Fruit fly (Drosophila melanogaster) whole organism, embryonic: ENCODE data around the gene Rnb.

Experiments
- BEAF-32 ChIP-seq: fragments of 200-800 bp; sonication (Bioruptor generic); optimal IDR thresholded peaks from 3 replicates; lab custom pipeline; 2017; ENCODE audit warnings: missing biosample characterization, missing genetic modification characterization, mild to moderate bottlenecking, moderate library complexity, missing genetic modification reagents
- CG10267 ChIP-seq: fragments of 200-800 bp; sonication (Bioruptor generic); optimal IDR thresholded peaks from 2 replicates; lab custom pipeline; 2018; ENCODE audit warnings: missing biosample characterization, mild to moderate bottlenecking, missing genetic modification characterization, moderate library complexity
- CG10959 ChIP-seq: fragments of 200-800 bp; sonication (Bioruptor generic); IDR thresholded peaks from 2 replicates; pipeline ENCODE4 v1.3.6; 2022; ENCODE audit warnings: missing biosample characterization, missing genetic modification characterization
- CG11723 ChIP-seq: fragments of 200-800 bp; sonication (Bioruptor generic); optimal IDR thresholded peaks from 2 replicates; lab custom pipeline; 2017; ENCODE audit warnings: missing biosample characterization, mild to moderate bottlenecking, missing genetic modification characterization
- CG1233 ChIP-seq: fragments of 200-800 bp; sonication (Bioruptor generic); optimal IDR thresholded peaks from 4 replicates; lab custom pipeline; 2018; ENCODE audit warnings: missing biosample characterization, mild to moderate bottlenecking, missing genetic modification characterization
- CG14014 ChIP-seq: fragments of 200-800 bp; sonication (Bioruptor generic); IDR thresholded peaks from 2 replicates; pipeline ENCODE4 v1.3.6; 2022; ENCODE audit warnings: missing biosample characterization, missing genetic modification characterization
- CG14667 ChIP-seq: fragments of 200-800 bp; sonication (Bioruptor generic); IDR thresholded peaks from 2 replicates; pipeline ENCODE4 v1.3.6; 2022; ENCODE audit warnings: missing biosample characterization, missing genetic modification characterization
- CG15011 ChIP-seq: fragments of 200-800 bp; sonication (Bioruptor generic); optimal IDR thresholded peaks from 3 replicates; lab custom pipeline; 2018; ENCODE audit warnings: missing biosample characterization, mild to moderate bottlenecking, missing genetic modification characterization
- CG15514 ChIP-seq: fragments of 200-800 bp; sonication (Bioruptor generic); optimal IDR thresholded peaks from 3 replicates; lab custom pipeline; 2017; ENCODE audit warnings: missing biosample characterization, missing genetic modification characterization, mild to moderate bottlenecking, moderate library complexity, missing genetic modification reagents
- CG15696 ChIP-seq: fragments of 200-800 bp; sonication (Bioruptor generic); optimal IDR thresholded peaks from 2 replicates; lab custom pipeline; 2019; ENCODE audit warnings: missing biosample characterization, mild to moderate bottlenecking, missing genetic modification characterization, moderate library complexity
- CG17186 ChIP-seq: fragments of 200-800 bp; sonication (Bioruptor generic); optimal IDR thresholded peaks from 3 replicates; lab custom pipeline; 2017; ENCODE audit warnings: missing biosample characterization, missing genetic modification reagents, missing genetic modification characterization
- CG2199 ChIP-seq: fragments of 200-800 bp; sonication (Bioruptor generic); IDR thresholded peaks from 3 replicates; pipeline ENCODE4 v1.3.6; 2022; ENCODE audit warnings: missing biosample characterization, missing genetic modification characterization
- CG2712 ChIP-seq: fragments of 200-800 bp; optimal IDR thresholded peaks from 3 replicates; lab custom pipeline; 2019; ENCODE audit warnings: missing biosample characterization, mild to moderate bottlenecking, missing genetic modification characterization, moderate library complexity
- CG2875 ChIP-seq: fragments of 200-800 bp; sonication (Bioruptor generic); optimal IDR thresholded peaks from 2 replicates; lab custom pipeline; 2017; ENCODE audit warnings: missing biosample characterization, mild to moderate bottlenecking, missing genetic modification characterization, missing genetic modification reagents
- CG4424 ChIP-seq: fragments of 200-800 bp; sonication (Bioruptor generic); optimal IDR thresholded peaks from 3 replicates; lab custom pipeline; 2016; ENCODE audit warnings: missing biosample characterization, missing genetic modification characterization
- CG6272 ChIP-seq: fragments of 200-800 bp; sonication (Bioruptor generic); IDR thresholded peaks from 2 replicates; pipeline ENCODE4 v1.3.6; 2022; ENCODE audit warnings: missing biosample characterization, missing genetic modification characterization
- CG6791 ChIP-seq: fragments of 200-800 bp; sonication (Bioruptor generic); IDR thresholded peaks from 3 replicates; pipeline ENCODE4 v1.3.6; 2022; ENCODE audit warnings: missing biosample characterization, missing genetic modification characterization; ENCODE audit not compliant: partially characterized antibody
- CG8944 ChIP-seq: fragments of 200-800 bp; sonication (Bioruptor generic); optimal IDR thresholded peaks from 3 replicates; lab custom pipeline; 2016; ENCODE audit warnings: missing biosample characterization, missing genetic modification characterization
- CG9817 ChIP-seq: fragments of 200-800 bp; sonication (Bioruptor generic); optimal IDR thresholded peaks from 2 replicates; lab custom pipeline; 2018; ENCODE audit warnings: missing biosample characterization, mild to moderate bottlenecking, missing genetic modification characterization, moderate library complexity
- Camta ChIP-seq: fragments of 200-800 bp; sonication (Bioruptor generic); optimal IDR thresholded peaks from 2 replicates; lab custom pipeline; 2016; ENCODE audit warnings: missing biosample characterization, missing genetic modification characterization
- D ChIP-seq, 2 experiments: fragments of 200-800 bp in 1 of 2; fragments of >200 bp in 1 of 2; sonication (Bioruptor generic) in 1 of 2; optimal IDR thresholded peaks; 2 replicates in 1 of 2; 3 replicates in 1 of 2; lab custom pipeline; 2017; ENCODE audit warnings: mild to moderate bottlenecking in 1 of 2, missing biosample characterization in 1 of 2, missing genetic modification characterization in 1 of 2, missing genetic modification reagents in 1 of 2
- Dfd ChIP-seq, 2 experiments: fragments of >200 bp; optimal IDR thresholded peaks; 2 replicates each; lab custom pipeline; 2017; ENCODE audit warnings: missing biosample characterization in 2 of 2, missing genetic modification characterization in 2 of 2
- Dp ChIP-seq: fragments of 200-800 bp; sonication (Bioruptor generic); optimal IDR thresholded peaks from 2 replicates; lab custom pipeline; 2018; ENCODE audit warnings: missing biosample characterization, mild to moderate bottlenecking, missing genetic modification characterization, moderate library complexity
- Drgx ChIP-seq: fragments of 200-800 bp; sonication (Bioruptor generic); IDR thresholded peaks from 2 replicates; pipeline ENCODE4 v1.3.6; 2022; ENCODE audit warnings: missing biosample characterization, missing genetic modification characterization
- Eip74EF ChIP-seq, 2 experiments: fragments of 200-800 bp in 1 of 2; fragments of >200 bp in 1 of 2; sonication (Bioruptor generic) in 1 of 2; optimal IDR thresholded peaks; 2 replicates each; lab custom pipeline; 2017 to 2019; ENCODE audit warnings: missing biosample characterization in 2 of 2, missing genetic modification characterization in 2 of 2, mild to moderate bottlenecking in 1 of 2, moderate library complexity in 1 of 2
- H2.0 ChIP-seq: fragments of 200-800 bp; sonication (Bioruptor generic); IDR thresholded peaks from 2 replicates; pipeline ENCODE4 v1.3.6; 2022; ENCODE audit warnings: missing biosample characterization, missing genetic modification characterization
- HLH4C ChIP-seq: fragments of 200-800 bp; sonication (Bioruptor generic); IDR thresholded peaks from 3 replicates; pipeline ENCODE4 v1.3.6; 2022; ENCODE audit warnings: missing biosample characterization, missing genetic modification characterization; ENCODE audit not compliant: partially characterized antibody
- Hr78 ChIP-seq, 2 experiments: fragments of 200-800 bp in 1 of 2; fragments of >200 bp in 1 of 2; sonication (Bioruptor generic) in 1 of 2; optimal IDR thresholded peaks; 2 replicates each; lab custom pipeline; 2017 to 2019; ENCODE audit warnings: missing biosample characterization in 2 of 2, missing genetic modification characterization in 2 of 2, mild to moderate bottlenecking in 1 of 2, moderate library complexity in 1 of 2
- Hsf ChIP-seq: fragments of 200-800 bp; sonication (Bioruptor generic); optimal IDR thresholded peaks from 3 replicates; lab custom pipeline; 2016; ENCODE audit warnings: missing biosample characterization, missing genetic modification characterization
- NFAT ChIP-seq: fragments of 200-800 bp; sonication (Bioruptor generic); IDR thresholded peaks from 2 replicates; pipeline ENCODE4 v1.3.6; 2022; ENCODE audit warnings: missing biosample characterization, missing genetic modification characterization
- Neu2 ChIP-seq: fragments of 200-800 bp; sonication (Bioruptor generic); optimal IDR thresholded peaks from 3 replicates; lab custom pipeline; 2016; ENCODE audit warnings: missing biosample characterization, missing genetic modification characterization, borderline replicate concordance
- NfI ChIP-seq: fragments of 200-800 bp; sonication (Bioruptor generic); optimal IDR thresholded peaks from 3 replicates; lab custom pipeline; 2018; ENCODE audit warnings: missing biosample characterization, mild to moderate bottlenecking, missing genetic modification characterization, moderate library complexity
- Oli ChIP-seq: fragments of 200-800 bp; sonication (Bioruptor generic); optimal IDR thresholded peaks from 2 replicates; lab custom pipeline; 2018; ENCODE audit warnings: missing biosample characterization, mild to moderate bottlenecking, missing genetic modification characterization, moderate library complexity
- Stat92E ChIP-seq, 3 experiments: fragments of >200 bp in 2 of 3; fragments of 200-800 bp in 1 of 3; sonication (Bioruptor generic) in 1 of 3; optimal IDR thresholded peaks; 2 replicates each; lab custom pipeline; 2017 to 2019; ENCODE audit warnings: missing biosample characterization in 3 of 3, missing genetic modification characterization in 3 of 3, mild to moderate bottlenecking in 1 of 3, moderate library complexity in 1 of 3
- Trl ChIP-seq, 3 experiments: fragments of >200 bp in 2 of 3; fragments of 200-800 bp in 1 of 3; sonication (Bioruptor generic) in 1 of 3; optimal IDR thresholded peaks; 2 replicates in 1 of 3; 3 replicates in 2 of 3; lab custom pipeline; 2016 to 2017; ENCODE audit warnings: missing biosample characterization in 1 of 3, missing genetic modification characterization in 1 of 3
- YL-1 ChIP-seq: fragments of 200-800 bp; sonication (Bioruptor generic); optimal IDR thresholded peaks from 3 replicates; lab custom pipeline; 2017; ENCODE audit warnings: missing biosample characterization, mild to moderate bottlenecking, missing genetic modification characterization
- fu2 ChIP-seq: fragments of 200-800 bp; sonication (Bioruptor generic); optimal IDR thresholded peaks from 2 replicates; lab custom pipeline; 2016; ENCODE audit warnings: missing biosample characterization, missing genetic modification characterization
- gcm ChIP-seq: fragments of 200-800 bp; sonication (Bioruptor generic); optimal IDR thresholded peaks from 2 replicates; lab custom pipeline; 2019; ENCODE audit warnings: missing biosample characterization, mild to moderate bottlenecking, missing genetic modification characterization, moderate library complexity
- lola ChIP-seq, 3 experiments: fragments of >200 bp in 2 of 3; fragments of 200-800 bp in 1 of 3; sonication (Bioruptor generic) in 1 of 3; optimal IDR thresholded peaks; 2 replicates each; lab custom pipeline; 2017 to 2019; ENCODE audit warnings: missing biosample characterization in 3 of 3, missing genetic modification characterization in 3 of 3, mild to moderate bottlenecking in 1 of 3, moderate library complexity in 1 of 3
- nmo ChIP-seq: fragments of 200-800 bp; sonication (Bioruptor generic); optimal IDR thresholded peaks from 2 replicates; lab custom pipeline; 2018; ENCODE audit warnings: missing biosample characterization, mild to moderate bottlenecking, missing genetic modification characterization, moderate library complexity
- prd ChIP-seq, 3 experiments: fragments of >200 bp in 2 of 3; fragments of 200-800 bp in 1 of 3; sonication (Bioruptor generic) in 1 of 3; optimal IDR thresholded peaks in 2 of 3; IDR thresholded peaks in 1 of 3; 2 replicates in 2 of 3; 3 replicates in 1 of 3; pipeline versions ENCODE4 v1.3.6 to Lab custom; 2017 to 2022; ENCODE audit warnings: missing biosample characterization in 1 of 3, missing genetic modification characterization in 1 of 3
- pros ChIP-seq: fragments of 200-800 bp; sonication (Bioruptor generic); optimal IDR thresholded peaks from 3 replicates; lab custom pipeline; 2019; ENCODE audit warnings: missing biosample characterization, mild to moderate bottlenecking, missing genetic modification characterization, moderate library complexity
- psq ChIP-seq: fragments of 200-800 bp; sonication (Bioruptor generic); optimal IDR thresholded peaks from 2 replicates; lab custom pipeline; 2017; ENCODE audit warnings: missing biosample characterization, missing genetic modification characterization
- pzg ChIP-seq: fragments of 200-800 bp; sonication (Bioruptor generic); optimal IDR thresholded peaks from 3 replicates; lab custom pipeline; 2018; ENCODE audit warnings: missing biosample characterization, mild to moderate bottlenecking, missing genetic modification characterization, moderate library complexity
- vvl ChIP-seq: fragments of 200-800 bp; sonication (Bioruptor generic); IDR thresholded peaks from 2 replicates; pipeline ENCODE4 v1.3.6; 2022; ENCODE audit warnings: missing biosample characterization, missing genetic modification characterization

Gene Rnb

dm6 chr3R:29772090-29772794 is 26.9 kb downstream of the Rnb start (continued):
- TF ChIP-seq CG15696 (tag; lab: Kevin White, UChicago) (peak; percentile 31), Hsf (GFP tag; lab: Kevin White, UChicago) (peak; percentile 8), fu2 (GFP tag; lab: Kevin White, UChicago) (no peak), lola (GFP tag; optimal IDR thresholded peaks at IDR 0.05; lab: Kevin White, UChicago) (peak in 1 of 3 experiments; percentile 69), CG1233 (GFP tag; lab: Kevin White, UChicago) (peak; percentile 49), Drgx (GFP tag; lab: Robert Waterston, UW) (no peak), Trl (optimal IDR thresholded peaks at IDR 0.05; lab: Kevin White, UChicago) (peak in 1 of 2 experiments; percentile 96), Trl (GFP tag; optimal IDR thresholded peaks at IDR 0.05; lab: Kevin White, UChicago) (peak; percentile 47), prd (optimal IDR thresholded peaks at IDR 0.05; lab: Kevin White, UChicago) (no peak), prd (GFP tag; IDR thresholded peaks at IDR 0.05; lab: Robert Waterston, UW) (peak; percentile 51; the same call in 2 of the 3 replicates), CG11723 (GFP tag; lab: Kevin White, UChicago) (peak; percentile 30), vvl (GFP tag; lab: Robert Waterston, UW) (no peak; the same call in 1 of the 2 replicates), CG10267 (tag; lab: Kevin White, UChicago) (peak; percentile 27), gcm (GFP tag; lab: Kevin White, UChicago) (no peak), nmo (GFP tag; lab: Kevin White, UChicago) (peak; percentile 36), BEAF-32 (GFP tag; lab: Kevin White, UChicago) (peak; percentile 64), Hr78 (GFP tag; optimal IDR thresholded peaks at IDR 0.05; lab: Kevin White, UChicago) (no peak), CG15514 (GFP tag; lab: Kevin White, UChicago) (peak; percentile 98), CG2875 (no peak), CG6791 (GFP tag; lab: Robert Waterston, UW) (peak; percentile 20; the same call in 1 of the 3 replicates), CG15011 (GFP tag; lab: Kevin White, UChicago) (peak; percentile 8), D (optimal IDR thresholded peaks at IDR 0.05; lab: Kevin White, UChicago) (no peak), D (GFP tag; optimal IDR thresholded peaks at IDR 0.05; lab: Kevin White, UChicago) (peak; percentile 6), Eip74EF (GFP tag; optimal IDR thresholded peaks at IDR 0.05; lab: Kevin White, UChicago) (no peak), Dp (no peak), CG9817 (tag; lab: Kevin White, UChicago) (peak; percentile 35), CG14667 (GFP tag; lab: Robert Waterston, UW) (no peak), CG8944 (peak; percentile 20), NfI (GFP tag; lab: Kevin White, UChicago) (no peak), NFAT (GFP tag; lab: Robert Waterston, UW) (peak; percentile 75), Dfd (GFP tag; optimal IDR thresholded peaks at IDR 0.05; lab: Kevin White, UChicago) (no peak), pros (GFP tag; lab: Kevin White, UChicago) (no peak), CG10959 (GFP tag; lab: Robert Waterston, UW) (no peak), CG2199 (GFP tag; lab: Robert Waterston, UW) (no peak), Stat92E (GFP tag; optimal IDR thresholded peaks at IDR 0.05; lab: Kevin White, UChicago) (no peak), Oli (tag; lab: Kevin White, UChicago) (peak; percentile 36), psq (GFP tag; lab: Kevin White, UChicago) (peak; percentile 89), HLH4C (GFP tag; lab: Robert Waterston, UW) (no peak; the same call in 2 of the 3 replicates), pzg (peak; percentile 4), CG2712 (tag; lab: Kevin White, UChicago) (peak; percentile 27), CG6272 (GFP tag; lab: Robert Waterston, UW) (peak; percentile 46), Neu2 (GFP tag; lab: Kevin White, UChicago) (no peak), CG17186 (no peak), CG14014 (GFP tag; lab: Robert Waterston, UW) (peak; percentile 8; the same call in 1 of the 2 replicates), CG4424 (GFP tag; lab: Kevin White, UChicago) (peak; percentile 62), H2.0 (peak; percentile 35; the same call in 1 of the 2 replicates), Camta (GFP tag; lab: Kevin White, UChicago) (no peak), YL-1 (GFP tag; lab: Kevin White, UChicago) (no peak)
